Fruit fly (Drosophila melanogaster) ovary, adult (tissue): Measurements from ENCODE around the gene Lsp1alpha.

ENCODE experiments used
- CG17801 ChIP-seq: fragments of 200-800 bp; optimal IDR thresholded peaks from 2 replicates; lab custom pipeline; 2019; ENCODE audit warnings: missing biosample characterization, mild to moderate bottlenecking, missing genetic modification characterization, moderate library complexity; ENCODE audit not compliant: partially characterized antibody

Gene Lsp1alpha

dm6 chrX:12489991-12490390 lies at the start of gene Lsp1alpha:
TSS of gene Lsp1alpha (plus strand) at chrX:12490291.
- no peak for TF ChIP-seq CG17801

DNA sequence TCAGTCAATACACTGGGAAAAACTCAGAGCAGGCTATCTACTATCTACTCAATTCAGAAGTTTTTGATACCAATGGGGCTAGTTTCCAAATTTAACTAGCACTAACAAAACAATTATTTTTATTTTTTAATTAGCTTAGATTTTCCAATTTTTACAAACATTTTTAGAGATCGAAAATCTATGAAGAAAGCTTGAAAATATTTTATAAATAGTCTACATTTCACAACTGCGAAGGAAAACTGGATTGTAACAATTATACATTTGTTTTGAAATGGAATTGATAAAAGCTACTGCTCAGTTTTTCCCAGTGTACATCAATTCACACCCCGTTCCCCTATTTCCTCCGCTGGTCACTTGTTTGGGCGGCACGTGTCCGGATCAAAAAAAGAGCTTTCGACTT lies 42.2 kb upstream of the Lsp1alpha start:
- no peak for TF ChIP-seq CG17801

dm6 chrX:12453704-12454103 lies 36.4 kb upstream of the Lsp1alpha start:
- TF ChIP-seq CG17801 = no peak

- TF ChIP-seq CG17801 = no peak
Observed at dm6 chrX:12454358-12454757, 35.7 kb upstream of the Lsp1alpha start, which contains the start of gene CG15927. TSS of gene CG15927 (plus strand) at chrX:12454729.

DNA sequence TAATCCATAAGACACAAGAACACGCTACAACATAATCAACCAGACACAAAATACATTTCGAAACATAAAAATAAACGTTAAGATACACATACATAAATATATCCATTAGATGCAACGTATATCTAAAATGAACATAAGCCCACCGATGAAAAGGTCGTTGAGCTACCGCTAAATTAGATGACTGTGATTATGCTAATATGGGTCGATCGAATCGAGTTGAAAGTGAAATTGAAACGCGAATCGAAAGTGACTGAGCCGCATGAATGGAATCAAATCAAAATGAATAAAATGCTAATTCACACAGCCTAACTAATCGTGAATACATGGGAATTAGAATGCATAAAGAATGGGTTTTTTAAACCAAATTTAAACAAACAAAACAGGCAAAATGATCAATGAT lies 34.2 kb upstream of the Lsp1alpha start:
- TF ChIP-seq CG17801 = no peak

- no peak for TF ChIP-seq CG17801
Observed at dm6 chrX:12457713-12458233, 32.3 kb upstream of the Lsp1alpha start, which contains the start of gene CG15731. TSS of gene CG15731 (minus strand) at chrX:12457763.

dm6 chrX:12462216-12462615 lies 27.9 kb upstream of the Lsp1alpha start:
- TF ChIP-seq CG17801 = no peak

- peak; percentile 7 for TF ChIP-seq CG17801
Observed at dm6 chrX:12462936-12463558, 27.0 kb upstream of the Lsp1alpha start, which contains the start of the genes Rab40 and CG42258. TSS of gene Rab40 (minus strand) at chrX:12463112. TSS of gene CG42258 (plus strand) at chrX:12463528.

DNA sequence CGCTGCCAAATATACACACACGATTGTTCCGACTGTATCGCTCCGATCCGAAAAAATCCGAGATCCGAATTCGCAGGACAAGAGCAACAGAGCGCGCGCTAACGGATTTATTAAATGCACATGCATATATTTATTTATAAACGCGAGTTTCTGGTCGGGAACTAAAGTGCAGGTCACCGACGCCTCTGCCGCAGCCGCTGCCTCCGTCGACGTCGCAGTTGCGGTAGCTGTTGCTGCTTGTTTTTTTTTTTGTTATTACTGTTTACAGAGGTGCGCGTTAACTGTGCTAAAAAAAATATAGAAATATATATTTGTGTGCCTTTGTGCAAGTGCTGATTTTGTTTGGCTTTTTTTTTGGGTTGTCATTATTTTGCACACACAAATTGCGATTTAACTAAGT lies 26.5 kb upstream of the Lsp1alpha start:
- TF ChIP-seq CG17801 = no peak

- TF ChIP-seq CG17801 = no peak
Observed at dm6 chrX:12465316-12465715, 24.8 kb upstream of the Lsp1alpha start.

DNA sequence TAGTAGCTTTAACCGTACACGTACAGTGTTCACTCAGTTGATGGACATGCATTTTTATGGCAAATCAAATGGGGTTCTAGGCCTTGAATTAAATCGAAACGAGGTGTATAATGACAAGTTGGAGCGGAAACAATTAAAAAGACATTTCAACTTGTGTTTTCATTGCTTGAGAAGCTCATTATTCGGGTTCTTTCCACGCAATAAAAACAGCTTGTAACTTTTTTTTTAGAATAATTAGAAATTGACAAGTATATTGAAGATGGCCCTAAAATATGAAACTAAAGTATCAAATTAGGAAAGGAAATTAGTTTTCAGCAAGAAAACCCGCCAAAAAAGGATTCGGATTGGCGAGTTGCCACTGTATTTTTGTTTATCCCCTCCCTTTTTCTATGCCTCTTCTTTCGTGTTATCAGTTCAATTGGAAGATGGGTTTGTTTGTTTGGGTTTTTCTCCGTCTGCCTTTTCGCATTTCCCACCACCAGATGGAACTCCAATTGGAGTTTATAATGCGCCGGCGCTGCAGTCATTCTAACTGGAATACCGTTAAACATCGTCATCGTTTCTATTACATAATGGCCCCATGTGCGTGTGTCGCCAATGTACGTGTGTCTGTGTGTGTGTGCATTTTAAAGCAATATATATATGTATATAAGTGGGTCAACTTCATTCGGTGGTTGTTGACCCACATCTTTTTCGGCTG lies 23.4 kb upstream of the Lsp1alpha start:
- no peak for TF ChIP-seq CG17801

DNA sequence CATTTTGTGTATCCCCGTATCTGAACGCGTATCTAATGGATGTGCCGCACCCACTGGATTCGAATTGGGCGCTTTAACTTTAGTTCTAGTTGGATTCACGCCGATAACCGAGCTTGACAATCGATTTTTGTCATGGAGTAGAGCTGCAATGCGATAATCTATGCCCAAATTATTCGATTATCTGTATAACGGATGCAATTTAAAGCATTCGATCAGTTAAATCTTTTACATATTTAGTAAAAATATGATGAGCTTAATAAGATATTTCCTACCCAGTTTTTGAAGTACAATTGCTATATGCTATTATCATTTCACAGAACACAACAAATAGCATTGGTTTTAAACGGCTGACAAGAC lies 22.9 kb upstream of the Lsp1alpha start:
- TF ChIP-seq CG17801 = no peak

dm6 chrX:12469172-12469571 lies 20.9 kb upstream of the Lsp1alpha start:
- no peak for TF ChIP-seq CG17801

- peak; percentile 5 for TF ChIP-seq CG17801
Observed at dm6 chrX:12469778-12470177, 20.3 kb upstream of the Lsp1alpha start.

- TF ChIP-seq CG17801 = peak; percentile 34
Observed at dm6 chrX:12470187-12470931, 19.7 kb upstream of the Lsp1alpha start.

- no peak for TF ChIP-seq CG17801
Observed at dm6 chrX:12471408-12471807, 18.7 kb upstream of the Lsp1alpha start.

DNA sequence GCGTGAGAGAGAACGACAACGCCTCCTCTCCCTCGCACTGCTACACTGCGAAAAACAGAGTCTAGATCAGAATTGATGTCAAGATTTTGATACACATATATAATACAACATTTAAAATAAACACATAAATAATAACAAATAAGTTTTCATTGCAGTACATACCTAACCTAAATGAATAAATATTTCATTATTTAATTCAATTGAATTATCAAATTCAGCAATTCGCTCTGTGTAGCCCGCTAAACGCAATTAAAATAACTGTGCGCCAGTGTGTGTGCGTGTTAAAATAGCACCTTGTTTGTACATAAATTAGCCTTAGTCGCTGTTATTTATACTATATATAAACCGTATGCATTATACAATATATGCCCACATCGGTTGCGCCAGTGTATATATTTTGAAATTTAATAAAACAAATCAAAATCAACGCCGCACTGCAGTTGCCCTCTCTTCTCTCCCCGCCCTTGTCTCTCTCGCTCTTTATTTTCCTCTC lies 17.8 kb upstream of the Lsp1alpha start:
- peak; percentile 98 for TF ChIP-seq CG17801
